Fruit fly (Drosophila melanogaster) whole organism, embryonic: ENCODE data around the gene Bicra.

Source experiments
- Atf-2 ChIP-seq: fragments of 200-800 bp; sonication (Bioruptor generic); optimal IDR thresholded peaks from 2 replicates; lab custom pipeline; 2016; ENCODE audit warnings: missing biosample characterization, missing genetic modification characterization
- BEAF-32 ChIP-seq: fragments of 200-800 bp; sonication (Bioruptor generic); optimal IDR thresholded peaks from 3 replicates; lab custom pipeline; 2017; ENCODE audit warnings: missing biosample characterization, missing genetic modification characterization, mild to moderate bottlenecking, moderate library complexity, missing genetic modification reagents
- CG10959 ChIP-seq: fragments of 200-800 bp; sonication (Bioruptor generic); IDR thresholded peaks from 2 replicates; pipeline ENCODE4 v1.3.6; 2022; ENCODE audit warnings: missing biosample characterization, missing genetic modification characterization
- CG11093 ChIP-seq: fragments of 200-800 bp; sonication (Bioruptor generic); IDR thresholded peaks from 3 replicates; pipeline ENCODE4 v1.3.6; 2022; ENCODE audit warnings: missing biosample characterization, missing genetic modification characterization
- CG11504 ChIP-seq: fragments of 200-800 bp; sonication (Bioruptor generic); optimal IDR thresholded peaks from 3 replicates; lab custom pipeline; 2019; ENCODE audit warnings: missing biosample characterization, mild to moderate bottlenecking, missing genetic modification characterization, moderate library complexity
- CG11560 ChIP-seq: fragments of 200-800 bp; sonication (Bioruptor generic); IDR thresholded peaks from 3 replicates; pipeline ENCODE4 v1.3.6; 2022; ENCODE audit warnings: missing biosample characterization, missing genetic modification characterization
- CG15479 ChIP-seq: fragments of 200-800 bp; sonication (Bioruptor generic); optimal IDR thresholded peaks from 3 replicates; lab custom pipeline; 2019; ENCODE audit warnings: missing biosample characterization, mild to moderate bottlenecking, missing genetic modification characterization, moderate library complexity
- CG1647 ChIP-seq: fragments of 200-800 bp; sonication (Bioruptor generic); optimal IDR thresholded peaks from 3 replicates; lab custom pipeline; 2016; ENCODE audit warnings: missing biosample characterization, missing genetic modification characterization
- CG16815 ChIP-seq: fragments of 200-800 bp; sonication (Bioruptor generic); optimal IDR thresholded peaks from 3 replicates; lab custom pipeline; 2017; ENCODE audit warnings: missing biosample characterization, mild to moderate bottlenecking, missing genetic modification characterization
- CG16863 ChIP-seq: fragments of 200-800 bp; sonication (Bioruptor generic); optimal IDR thresholded peaks from 3 replicates; lab custom pipeline; 2016; ENCODE audit warnings: missing biosample characterization, missing genetic modification characterization
- CG2712 ChIP-seq: fragments of 200-800 bp; optimal IDR thresholded peaks from 3 replicates; lab custom pipeline; 2019; ENCODE audit warnings: missing biosample characterization, mild to moderate bottlenecking, missing genetic modification characterization, moderate library complexity
- CG30020 ChIP-seq: fragments of 200-800 bp; optimal IDR thresholded peaks from 2 replicates; lab custom pipeline; 2019; ENCODE audit warnings: missing biosample characterization, mild to moderate bottlenecking, missing genetic modification characterization, moderate library complexity
- CG3281 ChIP-seq: fragments of 200-800 bp; sonication (Bioruptor generic); optimal IDR thresholded peaks from 3 replicates; lab custom pipeline; 2017; ENCODE audit warnings: missing biosample characterization, mild to moderate bottlenecking, missing genetic modification characterization
- CG33213 ChIP-seq: fragments of 200-800 bp; sonication (Bioruptor generic); optimal IDR thresholded peaks from 3 replicates; lab custom pipeline; 2016; ENCODE audit warnings: missing biosample characterization, missing genetic modification characterization
- CG4360 ChIP-seq: fragments of 200-800 bp; sonication (Bioruptor generic); IDR thresholded peaks from 2 replicates; pipeline ENCODE4 v1.3.6; 2022; ENCODE audit warnings: missing biosample characterization, missing genetic modification characterization
- CG7839 ChIP-seq: fragments of 200-800 bp; sonication (Bioruptor generic); optimal IDR thresholded peaks from 3 replicates; lab custom pipeline; 2018; ENCODE audit warnings: missing biosample characterization, mild to moderate bottlenecking, missing genetic modification characterization, moderate library complexity
- CG9932 ChIP-seq: fragments of 200-800 bp; sonication (Bioruptor generic); IDR thresholded peaks from 2 replicates; pipeline ENCODE4 v1.3.6; 2022; ENCODE audit warnings: missing biosample characterization, missing genetic modification characterization
- D19B ChIP-seq: fragments of 200-800 bp; sonication (Bioruptor generic); optimal IDR thresholded peaks from 2 replicates; lab custom pipeline; 2017; ENCODE audit warnings: missing biosample characterization, mild to moderate bottlenecking, missing genetic modification characterization
- Dref ChIP-seq: fragments of 200-800 bp; sonication (Bioruptor generic); IDR thresholded peaks from 2 replicates; pipeline ENCODE4 v1.3.6; 2022; ENCODE audit warnings: missing biosample characterization, missing genetic modification characterization
- Fer3 ChIP-seq: fragments of 200-800 bp; sonication (Bioruptor generic); optimal IDR thresholded peaks from 2 replicates; lab custom pipeline; 2018; ENCODE audit warnings: missing biosample characterization, mild to moderate bottlenecking, missing genetic modification characterization, moderate library complexity
- HHEX ChIP-seq: fragments of 200-800 bp; sonication (Bioruptor generic); optimal IDR thresholded peaks from 3 replicates; lab custom pipeline; 2017; ENCODE audit warnings: missing biosample characterization, mild to moderate bottlenecking, missing genetic modification characterization, missing genetic modification reagents
- HLH54F ChIP-seq: fragments of 200-800 bp; sonication (Bioruptor generic); optimal IDR thresholded peaks from 3 replicates; lab custom pipeline; 2016; ENCODE audit warnings: missing biosample characterization, missing genetic modification characterization
- HLHmδ ChIP-seq: fragments of 200-800 bp; sonication (Bioruptor generic); optimal IDR thresholded peaks from 2 replicates; lab custom pipeline; 2018; ENCODE audit warnings: missing biosample characterization, mild to moderate bottlenecking, missing genetic modification characterization, moderate library complexity
- Hsf ChIP-seq: fragments of 200-800 bp; sonication (Bioruptor generic); optimal IDR thresholded peaks from 3 replicates; lab custom pipeline; 2016; ENCODE audit warnings: missing biosample characterization, missing genetic modification characterization
- MBD-R2 ChIP-seq: fragments of 200-800 bp; sonication (Bioruptor generic); IDR thresholded peaks from 2 replicates; pipeline ENCODE4 v1.3.6; 2022; ENCODE audit warnings: missing biosample characterization, missing genetic modification characterization
- Mrtf ChIP-seq: fragments of 200-800 bp; sonication (Bioruptor generic); IDR thresholded peaks from 3 replicates; pipeline ENCODE4 v1.3.6; 2022; ENCODE audit warnings: missing biosample characterization, missing genetic modification characterization
- Opbp ChIP-seq: fragments of 200-800 bp; sonication (Bioruptor generic); IDR thresholded peaks from 3 replicates; pipeline ENCODE4 v1.3.6; 2022; ENCODE audit warnings: missing biosample characterization, missing genetic modification characterization; ENCODE audit not compliant: partially characterized antibody
- Optix ChIP-seq: fragments of 200-800 bp; sonication (Bioruptor generic); IDR thresholded peaks from 3 replicates; pipeline ENCODE4 v1.3.6; 2022; ENCODE audit warnings: missing biosample characterization, missing genetic modification characterization
- Pdp1 ChIP-seq, 2 experiments: fragments of 200-800 bp; sonication (Bioruptor generic); optimal IDR thresholded peaks; 3 replicates each; lab custom pipeline; 2016; ENCODE audit warnings: missing biosample characterization in 2 of 2, missing genetic modification characterization in 2 of 2, mild to moderate bottlenecking in 1 of 2, moderate library complexity in 1 of 2
- Sox102F ChIP-seq: fragments of 200-800 bp; sonication (Bioruptor generic); optimal IDR thresholded peaks from 2 replicates; lab custom pipeline; 2018; ENCODE audit warnings: missing biosample characterization, mild to moderate bottlenecking, missing genetic modification characterization, moderate library complexity
- Stat92E ChIP-seq, 3 experiments: fragments of >200 bp in 2 of 3; fragments of 200-800 bp in 1 of 3; sonication (Bioruptor generic) in 1 of 3; optimal IDR thresholded peaks; 2 replicates each; lab custom pipeline; 2017 to 2019; ENCODE audit warnings: missing biosample characterization in 3 of 3, missing genetic modification characterization in 3 of 3, mild to moderate bottlenecking in 1 of 3, moderate library complexity in 1 of 3
- ash1 ChIP-seq: fragments of 200-800 bp; sonication (Bioruptor generic); optimal IDR thresholded peaks from 2 replicates; lab custom pipeline; 2018; ENCODE audit warnings: missing biosample characterization, mild to moderate bottlenecking, missing genetic modification characterization
- bab2 ChIP-seq: fragments of 200-800 bp; sonication (Bioruptor generic); optimal IDR thresholded peaks from 2 replicates; lab custom pipeline; 2016; ENCODE audit warnings: missing biosample characterization, missing genetic modification characterization
- bowl ChIP-seq: fragments of 200-800 bp; sonication (Bioruptor generic); IDR thresholded peaks from 2 replicates; pipeline ENCODE4 v1.3.6; 2022; ENCODE audit warnings: missing biosample characterization, missing genetic modification characterization
- chinmo ChIP-seq: fragments of 200-800 bp; sonication (Bioruptor generic); IDR thresholded peaks from 4 replicates; pipeline ENCODE4 v1.3.6; 2022; ENCODE audit warnings: missing biosample characterization, missing genetic modification characterization; ENCODE audit not compliant: partially characterized antibody
- dm ChIP-seq: fragments of 200-800 bp; sonication (Bioruptor generic); optimal IDR thresholded peaks from 3 replicates; lab custom pipeline; 2016; ENCODE audit warnings: missing biosample characterization, missing genetic modification characterization
- dmrt11E ChIP-seq: fragments of 200-800 bp; sonication (Bioruptor generic); optimal IDR thresholded peaks from 3 replicates; lab custom pipeline; 2018; ENCODE audit warnings: missing biosample characterization, mild to moderate bottlenecking, missing genetic modification characterization, moderate library complexity
- en ChIP-seq: fragments of 200-800 bp; sonication (Bioruptor generic); optimal IDR thresholded peaks from 2 replicates; lab custom pipeline; 2016; ENCODE audit warnings: missing biosample characterization, missing genetic modification characterization
- eve ChIP-seq, 2 experiments: fragments of >200 bp; optimal IDR thresholded peaks; 2 replicates each; lab custom pipeline; 2017; ENCODE audit warnings: missing biosample characterization in 2 of 2, missing genetic modification characterization in 2 of 2
- fd102C ChIP-seq: fragments of 200-800 bp; sonication (Bioruptor generic); optimal IDR thresholded peaks from 2 replicates; lab custom pipeline; 2018; ENCODE audit warnings: missing biosample characterization, mild to moderate bottlenecking, missing genetic modification characterization, moderate library complexity
- grn ChIP-seq: fragments of 200-800 bp; sonication (Bioruptor generic); optimal IDR thresholded peaks from 3 replicates; lab custom pipeline; 2017; ENCODE audit warnings: missing biosample characterization, missing genetic modification characterization
- gsb-n ChIP-seq: fragments of 200-800 bp; sonication (Bioruptor generic); optimal IDR thresholded peaks from 3 replicates; lab custom pipeline; 2018; ENCODE audit warnings: missing biosample characterization, mild to moderate bottlenecking, missing genetic modification characterization
- lilli ChIP-seq: fragments of 200-800 bp; sonication (Bioruptor generic); optimal IDR thresholded peaks from 3 replicates; lab custom pipeline; 2016; ENCODE audit warnings: missing biosample characterization, missing genetic modification characterization
- lola ChIP-seq, 3 experiments: fragments of >200 bp in 2 of 3; fragments of 200-800 bp in 1 of 3; sonication (Bioruptor generic) in 1 of 3; optimal IDR thresholded peaks; 2 replicates each; lab custom pipeline; 2017 to 2019; ENCODE audit warnings: missing biosample characterization in 3 of 3, missing genetic modification characterization in 3 of 3, mild to moderate bottlenecking in 1 of 3, moderate library complexity in 1 of 3
- lov ChIP-seq, 2 experiments: fragments of 200-800 bp in 1 of 2; fragments of >200 bp in 1 of 2; sonication (Bioruptor generic) in 1 of 2; IDR thresholded peaks in 1 of 2; optimal IDR thresholded peaks in 1 of 2; 2 replicates in 1 of 2; 3 replicates in 1 of 2; pipeline versions ENCODE4 v1.3.6 to Lab custom; 2017 to 2022; ENCODE audit warnings: missing biosample characterization in 1 of 2, missing genetic modification characterization in 1 of 2
- otp ChIP-seq: fragments of 200-800 bp; sonication (Bioruptor generic); IDR thresholded peaks from 3 replicates; pipeline ENCODE4, ENCODE4 v1.3.6; 2022; ENCODE audit warnings: missing biosample characterization, missing genetic modification characterization
- pho ChIP-seq: fragments of 200-800 bp; sonication (Bioruptor generic); optimal IDR thresholded peaks from 2 replicates; lab custom pipeline; 2016; ENCODE audit warnings: missing biosample characterization, missing genetic modification characterization
- psq ChIP-seq: fragments of 200-800 bp; sonication (Bioruptor generic); optimal IDR thresholded peaks from 2 replicates; lab custom pipeline; 2017; ENCODE audit warnings: missing biosample characterization, missing genetic modification characterization
- shn ChIP-seq: fragments of 200-800 bp; sonication (Bioruptor generic); optimal IDR thresholded peaks from 3 replicates; lab custom pipeline; 2016; ENCODE audit warnings: missing biosample characterization, missing genetic modification characterization
- sna ChIP-seq: fragments of 200-800 bp; sonication (Bioruptor generic); IDR thresholded peaks from 2 replicates; pipeline ENCODE4 v1.3.6; 2022; ENCODE audit warnings: missing biosample characterization, missing genetic modification characterization; ENCODE audit not compliant: partially characterized antibody

Gene Bicra

dm6 chr3R:29153197-29153644 is 90.4 kb downstream of the Bicra start, which contains the start of the genes Slbp and Rpn2 (continued):
- TF ChIP-seq CG11560 (tag; lab: Robert Waterston, UW) (no peak), CG15479 (peak; percentile 90), HHEX (GFP tag; lab: Kevin White, UChicago) (peak; percentile 1), CG10959 (no peak), bowl (no peak), otp (no peak), CG9932 (peak; percentile 74), dmrt11E (tag; lab: Kevin White, UChicago) (peak; percentile 9), Pdp1 (GFP tag; optimal IDR thresholded peaks at IDR 0.05; lab: Kevin White, UChicago) (peak; percentile 31 to 70), eve (GFP tag; optimal IDR thresholded peaks at IDR 0.05; lab: Kevin White, UChicago) (no peak), Atf-2 (GFP tag; lab: Kevin White, UChicago) (peak; percentile 16), CG11504 (tag; lab: Kevin White, UChicago) (peak; percentile 51), lola (GFP tag; optimal IDR thresholded peaks at IDR 0.05; lab: Kevin White, UChicago) (peak in 1 of 3 experiments; percentile 25), CG16815 (GFP tag; lab: Kevin White, UChicago) (no peak), CG33213 (GFP tag; lab: Kevin White, UChicago) (peak; percentile 67), CG11093 (GFP tag; lab: Robert Waterston, UW) (no peak), Stat92E (GFP tag; optimal IDR thresholded peaks at IDR 0.05; lab: Kevin White, UChicago) (peak in 1 of 3 experiments; percentile 21), CG3281 (peak; percentile 20), psq (GFP tag; lab: Kevin White, UChicago) (no peak), bab2 (peak; percentile 34), CG4360 (GFP tag; lab: Robert Waterston, UW) (peak; percentile 79), ash1 (GFP tag; lab: Kevin White, UChicago) (no peak), Dref (GFP tag; lab: Robert Waterston, UW) (peak; percentile 88), shn (GFP tag; lab: Kevin White, UChicago) (peak; percentile 57), CG1647 (GFP tag; lab: Kevin White, UChicago) (peak; percentile 41), pho (peak; percentile 68), CG30020 (tag; lab: Kevin White, UChicago) (peak; percentile 39), grn (GFP tag; lab: Kevin White, UChicago) (no peak), HLH54F (peak; percentile 53), Opbp (GFP tag; lab: Robert Waterston, UW) (peak; percentile 88), D19B (GFP tag; lab: Kevin White, UChicago) (no peak), Fer3 (peak; percentile 17), MBD-R2 (GFP tag; lab: Robert Waterston, UW) (peak; percentile 90), dm (peak; percentile 60), chinmo (GFP tag; lab: Robert Waterston, UW) (peak; percentile 85; the same call in 3 of the 4 replicates), Hsf (GFP tag; lab: Kevin White, UChicago) (peak; percentile 64), lilli (GFP tag; lab: Kevin White, UChicago) (peak; percentile 70), lov (optimal IDR thresholded peaks at IDR 0.05; lab: Kevin White, UChicago) (no peak), lov (GFP tag; IDR thresholded peaks at IDR 0.05; lab: Robert Waterston, UW) (no peak), fd102C (GFP tag; lab: Kevin White, UChicago) (no peak), Sox102F (GFP tag; lab: Kevin White, UChicago) (no peak), BEAF-32 (GFP tag; lab: Kevin White, UChicago) (peak; percentile 97), CG2712 (tag; lab: Kevin White, UChicago) (peak; percentile 55), gsb-n (tag; lab: Kevin White, UChicago) (no peak), Optix (GFP tag; lab: Robert Waterston, UW) (no peak), sna (peak; percentile 92), CG7839 (tag; lab: Kevin White, UChicago) (no peak), en (peak; percentile 15), Mrtf (no peak), HLHmδ (GFP tag; lab: Kevin White, UChicago) (no peak), CG16863 (GFP tag; lab: Kevin White, UChicago) (peak; percentile 33)
